Worm (Caenorhabditis elegans) whole organism, L4 larva: ENCODE data around the gene cest-28.

Source experiments
- F26F4.8 ChIP-seq: fragments of 200-800 bp; sonication (Bioruptor generic); conservative IDR thresholded peaks from 2 replicates; pipeline ENCODE4 v1.3.6; 2022; ENCODE audit warnings: missing genetic modification characterization, missing compliant biosample characterization
- F49E8.2 ChIP-seq: sonication (generic microtip); optimal IDR thresholded peaks from 2 replicates; lab custom pipeline; 2016; ENCODE audit warnings: missing compliant biosample characterization, mild to moderate bottlenecking, missing genetic modification characterization, borderline replicate concordance
- T20F7.1 ChIP-seq: fragments of 200-800 bp; sonication (Bioruptor generic); optimal IDR thresholded peaks from 2 replicates; lab custom pipeline; 2018; ENCODE audit warnings: mild to moderate bottlenecking, missing genetic modification characterization, missing compliant biosample characterization
- T26A8.4 ChIP-seq: fragments of 200-800 bp; sonication (Bioruptor generic); IDR thresholded peaks from 2 replicates; pipeline ENCODE4 v1.3.6; 2022; ENCODE audit warnings: missing genetic modification characterization, missing compliant biosample characterization
- Y105C5A.15 ChIP-seq: fragments of 200-800 bp; sonication (Bioruptor generic); IDR thresholded peaks from 2 replicates; pipeline ENCODE4 v1.3.6; 2022; ENCODE audit warnings: missing genetic modification characterization, missing compliant biosample characterization
- aha-1 ChIP-seq: fragments of 150-350 bp; peaks from one replicate; lab custom pipeline; 2014; ENCODE audit warnings: missing biosample characterization, missing genetic modification characterization
- ama-1 ChIP-seq: fragments of 150-350 bp; optimal IDR thresholded peaks from 2 replicates; lab custom pipeline; 2014; ENCODE audit warnings: inconsistent platforms, mixed read lengths
- attf-4 ChIP-seq: sonication (generic microtip); optimal IDR thresholded peaks from 3 replicates; lab custom pipeline; 2017; ENCODE audit warnings: missing biosample characterization, missing genetic modification characterization
- ceh-28 ChIP-seq: fragments of 150-350 bp; optimal IDR thresholded peaks from 2 replicates; lab custom pipeline; 2014; ENCODE audit warnings: missing biosample characterization, missing genetic modification reagents, missing genetic modification characterization
- ces-1 ChIP-seq: fragments of 150-350 bp; sonication (generic microtip); optimal IDR thresholded peaks from 4 replicates; lab custom pipeline; 2014; ENCODE audit warnings: missing biosample characterization, missing genetic modification reagents, missing genetic modification characterization
- daf-16 ChIP-seq, 3 experiments: sonication (generic microtip); optimal IDR thresholded peaks; 2 replicates each; lab custom pipeline; 2016 to 2017; ENCODE audit warnings: missing genetic modification characterization in 3 of 3, missing genetic modification reagents in 3 of 3, mild to moderate bottlenecking in 2 of 3, missing compliant biosample characterization in 2 of 3, missing biosample characterization in 1 of 3, moderate library complexity in 1 of 3
- dmd-8 ChIP-seq: fragments of 200-800 bp; sonication (Bioruptor generic); IDR thresholded peaks from 2 replicates; pipeline ENCODE4 v1.3.6; 2022; ENCODE audit warnings: missing genetic modification characterization, missing compliant biosample characterization
- dpl-1 ChIP-seq: fragments of 150-350 bp; optimal IDR thresholded peaks from 2 replicates; lab custom pipeline; 2014; ENCODE audit warnings: missing biosample characterization, missing genetic modification reagents, missing genetic modification characterization
- hif-1 ChIP-seq, 2 experiments: sonication (generic microtip); optimal IDR thresholded peaks; 2 replicates each; lab custom pipeline; 2016 to 2017; ENCODE audit warnings: missing compliant biosample characterization in 2 of 2, missing genetic modification characterization in 2 of 2, missing genetic modification reagents in 2 of 2, missing genotype in 2 of 2, mild to moderate bottlenecking in 1 of 2
- hlh-30 ChIP-seq: sonication (generic microtip); optimal IDR thresholded peaks from 2 replicates; lab custom pipeline; 2017; ENCODE audit warnings: antibody characterized with exemption, mild to moderate bottlenecking, missing genetic modification characterization, missing compliant biosample characterization; ENCODE audit not compliant: insufficient read depth
- hmg-1.1 ChIP-seq: fragments of 200-800 bp; sonication (Bioruptor generic); IDR thresholded peaks from 2 replicates; pipeline ENCODE4 v1.3.6; 2022; ENCODE audit warnings: missing genetic modification reagents, missing genetic modification characterization, missing compliant biosample characterization
- jun-1 ChIP-seq: fragments of 150-350 bp; optimal IDR thresholded peaks from 2 replicates; lab custom pipeline; 2014; ENCODE audit warnings: missing biosample characterization, missing genetic modification reagents, missing genetic modification characterization
- lsy-2 ChIP-seq, 2 experiments: fragments of 150-350 bp in 1 of 2; sonication (generic microtip) in 1 of 2; optimal IDR thresholded peaks; 2 replicates each; lab custom pipeline; 2014 to 2017; ENCODE audit warnings: missing biosample characterization in 2 of 2, missing genetic modification characterization in 2 of 2
- mdl-1 ChIP-seq, 2 experiments: fragments of 150-350 bp in 1 of 2; sonication (generic microtip) in 1 of 2; optimal IDR thresholded peaks; 2 replicates each; lab custom pipeline; 2014 to 2017; ENCODE audit warnings: missing biosample characterization in 2 of 2, missing genetic modification characterization in 2 of 2
- mep-1 ChIP-seq: fragments of 150-350 bp; sonication (generic microtip); optimal IDR thresholded peaks from 3 replicates; lab custom pipeline; 2014; ENCODE audit warnings: missing biosample characterization, missing genetic modification characterization
- mes-2 ChIP-seq: sonication (generic microtip); optimal IDR thresholded peaks from 2 replicates; lab custom pipeline; 2016; ENCODE audit warnings: missing genotype, mild to moderate bottlenecking, missing genetic modification characterization, missing compliant biosample characterization; ENCODE audit not compliant: poor library complexity, severe bottlenecking
- mxl-3 ChIP-seq: fragments of 200-800 bp; sonication (Bioruptor generic); optimal IDR thresholded peaks from 2 replicates; lab custom pipeline; 2018; ENCODE audit warnings: mild to moderate bottlenecking, missing genetic modification characterization, missing compliant biosample characterization
- nhr-11 ChIP-seq: fragments of 150-350 bp; optimal IDR thresholded peaks from 2 replicates; lab custom pipeline; 2014; ENCODE audit warnings: missing biosample characterization, missing genetic modification characterization
- nhr-237 ChIP-seq: sonication (generic microtip); optimal IDR thresholded peaks from 2 replicates; lab custom pipeline; 2017; ENCODE audit warnings: missing biosample characterization, missing genetic modification characterization
- nhr-25 ChIP-seq: sonication (generic microtip); optimal IDR thresholded peaks from 2 replicates; lab custom pipeline; 2017; ENCODE audit warnings: missing genetic modification characterization, mild to moderate bottlenecking, missing compliant biosample characterization, antibody characterized with exemption, moderate library complexity, borderline replicate concordance; ENCODE audit not compliant: insufficient read depth
- nhr-28 ChIP-seq: fragments of 150-350 bp; optimal IDR thresholded peaks from 2 replicates; lab custom pipeline; 2014; ENCODE audit warnings: missing biosample characterization, missing genetic modification characterization
- nhr-41 ChIP-seq: fragments of 200-800 bp; sonication (Bioruptor generic); IDR thresholded peaks from 2 replicates; pipeline ENCODE4 v1.3.6; 2022; ENCODE audit warnings: missing genetic modification reagents, missing genetic modification characterization, missing compliant biosample characterization
- nhr-42 ChIP-seq: fragments of 200-800 bp; sonication (Bioruptor generic); IDR thresholded peaks from 2 replicates; pipeline ENCODE4 v1.3.6; 2022; ENCODE audit warnings: missing genetic modification characterization, missing compliant biosample characterization
- php-3 ChIP-seq: fragments of 200-800 bp; sonication (Bioruptor generic); IDR thresholded peaks from 2 replicates; pipeline ENCODE4 v1.3.6; 2022; ENCODE audit warnings: missing genetic modification reagents, missing genetic modification characterization, missing compliant biosample characterization
- saeg-2 ChIP-seq: fragments of 200-800 bp; sonication (Bioruptor generic); IDR thresholded peaks from 2 replicates; pipeline ENCODE4 v1.3.6; 2022; ENCODE audit warnings: missing genetic modification reagents, missing genetic modification characterization, missing compliant biosample characterization
- sdz-12 ChIP-seq: fragments of 200-800 bp; sonication (Bioruptor generic); optimal IDR thresholded peaks from 2 replicates; lab custom pipeline; 2018; ENCODE audit warnings: mild to moderate bottlenecking, missing genetic modification characterization, missing compliant biosample characterization
- spr-3 ChIP-seq: fragments of 200-800 bp; sonication (Bioruptor generic); optimal IDR thresholded peaks from 2 replicates; lab custom pipeline; 2018; ENCODE audit warnings: mild to moderate bottlenecking, missing genetic modification characterization, missing compliant biosample characterization
- unc-39 ChIP-seq: sonication (generic microtip); optimal IDR thresholded peaks from 2 replicates; lab custom pipeline; 2017; ENCODE audit warnings: missing biosample characterization, missing genetic modification characterization
- unc-62 ChIP-seq, 3 experiments: fragments of 150-350 bp in 1 of 3; sonication (generic microtip); optimal IDR thresholded peaks in 2 of 3; peaks in 1 of 3; 1 replicate in 1 of 3; 2 replicates in 2 of 3; lab custom pipeline; 2014 to 2017; ENCODE audit warnings: missing biosample characterization in 3 of 3, missing genetic modification characterization in 3 of 3, missing genetic modification reagents in 3 of 3, missing genotype in 1 of 3
- zip-2 ChIP-seq: fragments of 150-350 bp; optimal IDR thresholded peaks from 2 replicates; lab custom pipeline; 2014; ENCODE audit warnings: missing biosample characterization, missing genetic modification characterization
- ztf-7 ChIP-seq: fragments of 150-350 bp; optimal IDR thresholded peaks from 2 replicates; lab custom pipeline; 2014; ENCODE audit warnings: missing biosample characterization, missing genetic modification characterization

Gene cest-28

ce11 chrV:6683740-6684139 lies 14.1 kb downstream of the cest-28 start:
- TF ChIP-seq unc-62 (GFP tag; optimal IDR thresholded peaks at IDR 0.05 in 1 of 2; lab: Kevin White, UChicago) (peak in 1 of 2 experiments; percentile 95), unc-62 (tag; optimal IDR thresholded peaks at IDR 0.05; lab: Kevin White, UChicago) (no peak), F49E8.2 (tag; lab: Kevin White, UChicago) (no peak)

DNA sequence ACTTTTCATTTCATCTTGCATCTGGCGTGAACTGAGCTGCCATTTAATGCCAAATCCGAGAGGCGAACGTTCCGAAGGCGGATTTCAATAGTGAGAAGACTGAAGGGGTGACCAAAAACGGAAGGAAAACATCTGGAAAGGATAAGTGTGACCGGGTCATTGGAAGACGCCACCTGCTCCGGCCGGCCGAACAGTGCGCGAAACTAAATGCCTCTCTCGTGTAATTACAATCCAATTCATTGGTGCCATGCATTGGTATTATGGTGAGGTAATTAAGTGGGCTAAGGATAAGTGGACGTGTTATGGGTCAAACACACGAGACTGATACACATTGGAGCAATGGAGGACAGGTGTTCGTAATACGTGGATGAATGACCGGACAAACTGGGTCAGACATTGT lies 14.9 kb downstream of the cest-28 start:
- TF ChIP-seq aha-1 (tag; lab: Kevin White, UChicago) (peak; percentile 35), ceh-28 (tag; lab: Kevin White, UChicago) (no peak), sdz-12 (GFP tag; lab: Kevin White, UChicago) (no peak), attf-4 (tag; lab: Kevin White, UChicago) (no peak), dmd-8 (no peak), lsy-2 (tag; optimal IDR thresholded peaks at IDR 0.05; lab: Kevin White, UChicago) (no peak)

ce11 chrV:6685499-6685898 lies 15.9 kb downstream of the cest-28 start:
- TF ChIP-seq F26F4.8 (GFP tag; lab: Robert Waterston, UW) = no peak
- TF ChIP-seq nhr-28 (tag; lab: Kevin White, UChicago) = no peak
- no peak for TF ChIP-seq hmg-1.1 (GFP tag; lab: Robert Waterston, UW)
- no peak for TF ChIP-seq php-3 (GFP tag; lab: Robert Waterston, UW)
- peak in 1 of 2 experiments; percentile 42 for TF ChIP-seq unc-62 (GFP tag; optimal IDR thresholded peaks at IDR 0.05 in 1 of 2; lab: Kevin White, UChicago)
- no peak for TF ChIP-seq unc-62 (tag; optimal IDR thresholded peaks at IDR 0.05; lab: Kevin White, UChicago)
- no peak for TF ChIP-seq dmd-8
- TF ChIP-seq, all 104 proteins: peak for 1

DNA sequence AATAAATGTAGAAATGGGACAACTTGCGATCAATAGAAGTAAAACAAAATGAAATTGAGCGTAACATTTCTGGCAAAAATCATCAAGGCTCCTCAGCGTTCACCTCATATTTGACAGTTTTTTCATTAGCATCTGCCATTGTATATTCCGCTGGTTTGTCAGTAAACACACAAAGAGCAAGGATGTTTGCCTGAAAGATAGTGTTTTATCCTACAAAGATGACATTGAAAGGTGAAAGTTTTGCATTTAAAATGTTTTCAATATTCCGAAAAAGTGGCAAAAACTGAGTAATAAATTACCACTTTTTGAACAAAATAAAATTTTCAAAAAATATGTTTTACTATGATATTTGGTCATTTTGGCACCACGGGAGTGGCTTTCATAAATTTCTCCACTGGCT lies 16.3 kb downstream of the cest-28 start:
- TF ChIP-seq saeg-2 (GFP tag; lab: Robert Waterston, UW) (no peak), unc-39 (tag; lab: Kevin White, UChicago) (no peak), unc-62 (GFP tag; optimal IDR thresholded peaks at IDR 0.05 in 1 of 2; lab: Kevin White, UChicago) (peak in 1 of 2 experiments; percentile 92), unc-62 (tag; optimal IDR thresholded peaks at IDR 0.05; lab: Kevin White, UChicago) (no peak)

DNA sequence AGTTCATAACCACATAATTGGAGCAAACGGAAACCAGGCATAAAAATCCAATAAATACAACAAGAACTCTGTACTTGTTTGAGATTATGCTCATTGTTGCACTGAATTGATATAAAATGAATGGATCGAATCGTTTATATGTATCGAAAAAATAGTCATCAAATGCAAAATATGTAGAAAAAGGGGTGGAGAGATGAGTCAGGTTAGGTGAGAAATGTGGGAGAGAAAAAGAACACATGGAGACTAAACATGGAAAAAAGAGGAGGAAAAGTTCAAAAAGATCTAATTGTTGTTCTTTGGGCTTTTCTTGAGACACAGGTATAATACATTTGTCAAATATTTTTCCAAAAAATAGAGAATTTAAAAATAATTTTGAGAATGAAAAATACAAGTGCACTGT lies 18.8 kb downstream of the cest-28 start, which contains the start of gene K11G9.5:
TSS of gene K11G9.5 (minus strand) at position 101 of the 400 bp plus-strand sequence.
- TF ChIP-seq nhr-237 (no peak), attf-4 (tag; lab: Kevin White, UChicago) (no peak), T26A8.4 (GFP tag; lab: Robert Waterston, UW) (no peak), ces-1 (GFP tag; lab: Kevin White, UChicago) (no peak), jun-1 (tag; lab: Kevin White, UChicago) (no peak), ama-1 (lab: Kevin White, UChicago) (no peak)

ce11 chrV:6690075-6690474 lies 20.5 kb downstream of the cest-28 start:
- TF ChIP-seq mdl-1 (tag; optimal IDR thresholded peaks at IDR 0.05; lab: Kevin White, UChicago) (peak in 1 of 2 experiments; percentile 1), ceh-28 (tag; lab: Kevin White, UChicago) (no peak), nhr-28 (tag; lab: Kevin White, UChicago) (peak; percentile 16), sdz-12 (GFP tag; lab: Kevin White, UChicago) (no peak), unc-62 (GFP tag; optimal IDR thresholded peaks at IDR 0.05 in 1 of 2; lab: Kevin White, UChicago) (peak in 1 of 2 experiments; percentile 22), unc-62 (tag; optimal IDR thresholded peaks at IDR 0.05; lab: Kevin White, UChicago) (no peak), dpl-1 (GFP tag; lab: Kevin White, UChicago) (no peak), ztf-7 (tag; lab: Kevin White, UChicago) (no peak)
- TF ChIP-seq, all 104 proteins: peak for 3

DNA sequence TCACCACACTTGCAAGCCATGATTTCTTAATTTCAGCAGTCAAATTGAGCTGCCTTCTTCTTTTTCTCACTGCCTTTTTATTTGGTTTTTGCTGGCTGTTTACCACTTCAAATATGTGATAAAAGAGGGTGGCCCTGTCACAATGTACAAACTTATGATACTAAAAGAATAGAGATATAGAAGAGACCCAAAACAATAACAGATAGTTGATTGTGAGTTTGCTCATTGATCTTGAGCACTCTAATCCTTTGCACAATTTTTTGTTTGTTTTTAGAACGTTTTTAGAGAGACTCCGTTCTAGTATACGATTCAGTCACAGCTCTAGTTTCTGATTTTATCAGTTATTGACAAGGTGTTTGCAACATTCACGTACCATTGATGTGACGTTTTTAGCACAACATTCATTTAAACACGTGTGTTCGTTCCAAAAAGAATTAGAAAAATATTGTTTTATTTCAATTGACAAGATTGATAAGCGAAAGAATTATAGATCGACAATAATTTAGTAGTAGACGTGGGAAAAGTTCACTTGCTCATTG lies 22.3 kb downstream of the cest-28 start, which contains the start of gene mtl-1:
TSS of gene mtl-1 (minus strand) at position 51 of the 539 bp plus-strand sequence.
- TF ChIP-seq mep-1 (tag; lab: Kevin White, UChicago) (no peak), mxl-3 (GFP tag; lab: Kevin White, UChicago) (peak; percentile 11), spr-3 (no peak), nhr-28 (tag; lab: Kevin White, UChicago) (peak; percentile 78), nhr-42 (GFP tag; lab: Robert Waterston, UW) (no peak), zip-2 (tag; lab: Kevin White, UChicago) (no peak), hlh-30 (no peak), mes-2 (tag; lab: Kevin White, UChicago) (no peak), Y105C5A.15 (GFP tag; lab: Robert Waterston, UW) (no peak), daf-16 (GFP tag; optimal IDR thresholded peaks at IDR 0.05; lab: Kevin White, UChicago) (no peak), daf-16 (tag; optimal IDR thresholded peaks at IDR 0.05; lab: Kevin White, UChicago) (peak; percentile 87), sdz-12 (GFP tag; lab: Kevin White, UChicago) (no peak), hif-1 (tag; optimal IDR thresholded peaks at IDR 0.05; lab: Kevin White, UChicago) (no peak), nhr-41 (GFP tag; lab: Robert Waterston, UW) (no peak), nhr-11 (tag; lab: Kevin White, UChicago) (no peak), T20F7.1 (GFP tag; lab: Kevin White, UChicago) (peak; percentile 11), nhr-25 (tag; lab: Kevin White, UChicago) (no peak)
